Fruit fly (Drosophila melanogaster) S2 (cell line): Measurements from ENCODE around the gene noc.

Experiments used
- CG8478 ChIP-seq: fragments of >200 bp; optimal IDR thresholded peaks from 2 replicates; lab custom pipeline; 2018
- CTCF ChIP-seq, 2 experiments: fragments of >200 bp; optimal IDR thresholded peaks; 2 replicates each; lab custom pipeline; 2018

- TF ChIP-seq CG8478 (no peak), CTCF (optimal IDR thresholded peaks at IDR 0.05; lab: Kevin White, UChicago) (no peak)
Measured at dm6 chr2L:14531268-14531863, 40.7 kb downstream of the noc start.
